In the genomic region with DNA sequence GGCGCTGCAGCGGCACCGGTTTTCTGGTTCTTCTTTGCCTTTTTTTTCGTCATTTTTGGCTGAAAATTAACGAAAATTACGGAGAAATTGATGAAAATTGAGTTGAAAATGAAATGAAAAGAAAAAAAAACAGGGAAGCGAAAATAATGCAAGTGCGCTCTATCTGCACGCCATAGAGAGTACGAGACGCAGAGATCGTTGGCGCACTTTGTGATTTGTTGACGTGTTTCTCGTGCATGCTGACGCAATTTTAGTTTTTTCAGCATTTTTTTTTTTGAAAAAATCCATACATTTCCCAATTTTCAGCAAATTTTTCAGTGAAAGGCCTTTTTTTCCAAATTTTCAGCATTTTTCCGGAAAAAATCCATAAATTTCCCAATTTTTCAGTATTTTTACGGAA, we compare ENCODE assay signal across 1 worm cellular context.
TF ChIP-seq lines count a peak whose summit lies in the region.

A gene (minus strand): TSS at position 66 of the 400 bp plus-strand sequence.

TF ChIP-seq in whole organism, L4 larva, 104 proteins besides CTCF, POLR2A, EP300 and RAD21 (continued from another document):
- TF ChIP-seq hlh-30 (tag; optimal IDR thresholded peaks at IDR 0.05; lab: Kevin White, UChicago; ENCODE audit: insufficient read depth) (peak; percentile 86), ceh-62 (tag; optimal IDR thresholded peaks at IDR 0.05; lab: Kevin White, UChicago) (no peak), ZK546.5 (tag; optimal IDR thresholded peaks at IDR 0.05; lab: Kevin White, UChicago) (peak in 1 of 2 experiments; percentile 43), nhr-102 (tag; optimal IDR thresholded peaks at IDR 0.05; lab: Kevin White, UChicago) (peak; percentile 97), T20F7.1 (GFP tag; optimal IDR thresholded peaks at IDR 0.05; lab: Kevin White, UChicago) (peak; percentile 89), R02D3.7 (tag; optimal IDR thresholded peaks at IDR 0.05; lab: Kevin White, UChicago) (no peak), T26A8.4 (GFP tag; IDR thresholded peaks at IDR 0.05; lab: Robert Waterston, UW) (peak; percentile 98), spr-3 (GFP tag; optimal IDR thresholded peaks at IDR 0.05; lab: Kevin White, UChicago) (peak; percentile 93), ceh-82 (tag; optimal IDR thresholded peaks at IDR 0.05; lab: Kevin White, UChicago) (no peak), lin-29 (GFP tag; IDR thresholded peaks at IDR 0.05; lab: Robert Waterston, UW) (peak; percentile 94), cey-2 (tag; optimal IDR thresholded peaks at IDR 0.05; lab: Kevin White, UChicago; ENCODE audit: borderline replicate concordance, insufficient read depth) (no peak), lin-39 (tag; optimal IDR thresholded peaks at IDR 0.05; lab: Kevin White, UChicago) (no peak), lin-1 (GFP tag; IDR thresholded peaks at IDR 0.05; lab: Robert Waterston, UW) (peak; percentile 77), dpl-1 (GFP tag; optimal IDR thresholded peaks at IDR 0.05; lab: Kevin White, UChicago) (peak; percentile 90), skn-1 (tag; optimal IDR thresholded peaks at IDR 0.05; lab: Kevin White, UChicago) (peak; percentile 58), unc-62 (GFP tag; optimal IDR thresholded peaks at IDR 0.05 in 1 of 2; lab: Kevin White, UChicago) (peak in 1 of 2 experiments; percentile 99), unc-62 (tag; optimal IDR thresholded peaks at IDR 0.05; lab: Kevin White, UChicago) (no peak), F37D6.2 (tag; optimal IDR thresholded peaks at IDR 0.05; lab: Kevin White, UChicago) (peak; percentile 95), mes-2 (tag; optimal IDR thresholded peaks at IDR 0.05; lab: Kevin White, UChicago; ENCODE audit: poor library complexity, severe bottlenecking) (peak; percentile 96), pqm-1 (tag; optimal IDR thresholded peaks at IDR 0.05; lab: Kevin White, UChicago) (peak; percentile 20), madf-9 (GFP tag; conservative IDR thresholded peaks at IDR 0.05; lab: Robert Waterston, UW) (peak; percentile 90), arid-1 (GFP tag; conservative IDR thresholded peaks at IDR 0.05; lab: Robert Waterston, UW) (peak; percentile 85), ceh-20 (GFP tag; IDR thresholded peaks at IDR 0.05; lab: Robert Waterston, UW) (peak; percentile 98), dmd-9 (GFP tag; IDR thresholded peaks at IDR 0.05; lab: Robert Waterston, UW) (peak; percentile 86), jun-1 (tag; optimal IDR thresholded peaks at IDR 0.05; lab: Kevin White, UChicago) (peak; percentile 93), rbr-2 (tag; optimal IDR thresholded peaks at IDR 0.05; lab: Kevin White, UChicago) (peak; percentile 96), attf-4 (tag; optimal IDR thresholded peaks at IDR 0.05; lab: Kevin White, UChicago) (no peak), zfp-3 (GFP tag; conservative IDR thresholded peaks at IDR 0.05; lab: Robert Waterston, UW) (peak; percentile 94), snpc-1.2 (GFP tag; IDR thresholded peaks at IDR 0.05; lab: Robert Waterston, UW) (peak; percentile 99), nhr-42 (GFP tag; IDR thresholded peaks at IDR 0.05; lab: Robert Waterston, UW) (peak; percentile 96), saeg-2 (GFP tag; IDR thresholded peaks at IDR 0.05; lab: Robert Waterston, UW) (peak; percentile 87), hlh-11 (tag; optimal IDR thresholded peaks at IDR 0.05; lab: Kevin White, UChicago) (peak; percentile 94), vab-7 (GFP tag; IDR thresholded peaks at IDR 0.05; lab: Robert Waterston, UW) (peak; percentile 80), hmg-1.1 (GFP tag; IDR thresholded peaks at IDR 0.05; lab: Robert Waterston, UW) (peak; percentile 96), lin-13 (GFP tag; optimal IDR thresholded peaks at IDR 0.05; lab: Kevin White, UChicago) (peak; percentile 96), lin-15B (tag; optimal IDR thresholded peaks at IDR 0.05; lab: Kevin White, UChicago) (peak; percentile 96), mep-1 (tag; optimal IDR thresholded peaks at IDR 0.05; lab: Kevin White, UChicago) (peak; percentile 97), pha-4 (GFP tag; IDR thresholded peaks at IDR 0.05; lab: Robert Waterston, UW) (peak; percentile 90; the same call in 1 of the 2 replicates), pha-4 (tag; optimal IDR thresholded peaks at IDR 0.05; lab: Kevin White, UChicago) (peak; percentile 97), ctbp-1 (GFP tag; IDR thresholded peaks at IDR 0.05; lab: Robert Waterston, UW) (peak; percentile 93), set-16 (GFP tag; IDR thresholded peaks at IDR 0.05; lab: Robert Waterston, UW) (0 out of 2 replicates have a peak, but pooled peaks have one; percentile 12), lsy-2 (tag; optimal IDR thresholded peaks at IDR 0.05; lab: Kevin White, UChicago) (peak; percentile 84 to 96), nhr-11 (tag; optimal IDR thresholded peaks at IDR 0.05; lab: Kevin White, UChicago) (peak; percentile 93), ceh-28 (tag; optimal IDR thresholded peaks at IDR 0.05; lab: Kevin White, UChicago) (no peak), egl-27 (tag; optimal IDR thresholded peaks at IDR 0.05; lab: Kevin White, UChicago) (no peak), daf-8 (GFP tag; IDR thresholded peaks at IDR 0.05; lab: Robert Waterston, UW) (no peak), zip-11 (GFP tag; IDR thresholded peaks at IDR 0.05; lab: Robert Waterston, UW) (no peak), Y75B8A.6 (GFP tag; IDR thresholded peaks at IDR 0.05; lab: Robert Waterston, UW) (peak; percentile 88; the same call in 1 of the 2 replicates), Y48G9A.11 (GFP tag; IDR thresholded peaks at IDR 0.05; lab: Robert Waterston, UW) (peak; percentile 71), tag-97 (GFP tag; IDR thresholded peaks at IDR 0.05; lab: Robert Waterston, UW) (no peak), aha-1 (tag; lab: Kevin White, UChicago) (peak; percentile 99), dmd-8 (GFP tag; IDR thresholded peaks at IDR 0.05; lab: Robert Waterston, UW) (peak; percentile 74; the same call in 1 of the 2 replicates), Y105C5A.15 (GFP tag; IDR thresholded peaks at IDR 0.05; lab: Robert Waterston, UW) (0 out of 2 replicates have a peak, but pooled peaks have one; percentile 25)
